Fruit fly (Drosophila melanogaster) whole organism, embryonic: ENCODE measurements around the gene COX7AL2.
A peak's percentile ranks its signal among the peaks of the same experiment; 100 is the strongest.

ENCODE experiments used
- Adf1 ChIP-seq: fragments of 200-800 bp; sonication (Bioruptor generic); IDR thresholded peaks from 2 replicates; pipeline ENCODE4 v1.3.6; 2022; ENCODE audit warnings: missing biosample characterization, missing genetic modification characterization
- Antp ChIP-seq: fragments of 200-800 bp; sonication (Bioruptor generic); optimal IDR thresholded peaks from 3 replicates; lab custom pipeline; 2016; ENCODE audit warnings: missing biosample characterization, missing genetic modification characterization
- B-H2 ChIP-seq: fragments of 200-800 bp; sonication (Bioruptor generic); optimal IDR thresholded peaks from 2 replicates; lab custom pipeline; 2018; ENCODE audit warnings: missing biosample characterization, mild to moderate bottlenecking, missing genetic modification characterization
- Bdp1 ChIP-seq: fragments of 200-800 bp; sonication (Bioruptor generic); optimal IDR thresholded peaks from 3 replicates; lab custom pipeline; 2016; ENCODE audit warnings: missing biosample characterization, missing genetic modification characterization
- Bgb ChIP-seq: fragments of 200-800 bp; sonication (Bioruptor generic); IDR thresholded peaks from 2 replicates; pipeline ENCODE4 v1.3.6; 2022; ENCODE audit warnings: missing biosample characterization, missing genetic modification characterization; ENCODE audit not compliant: partially characterized antibody
- Blimp-1 ChIP-seq: fragments of 200-800 bp; sonication (Bioruptor generic); optimal IDR thresholded peaks from 3 replicates; lab custom pipeline; 2018; ENCODE audit warnings: missing biosample characterization, missing genetic modification characterization, mild to moderate bottlenecking, moderate library complexity, missing genetic modification reagents
- CG1024 ChIP-seq: fragments of 200-800 bp; sonication (Bioruptor generic); IDR thresholded peaks from 2 replicates; pipeline ENCODE4 v1.3.6; 2022; ENCODE audit warnings: missing biosample characterization, missing genetic modification characterization
- CG10543 ChIP-seq: fragments of 200-800 bp; sonication (Bioruptor generic); optimal IDR thresholded peaks from 3 replicates; lab custom pipeline; 2017; ENCODE audit warnings: missing biosample characterization, mild to moderate bottlenecking, missing genetic modification characterization, moderate library complexity
- CG11560 ChIP-seq: fragments of 200-800 bp; sonication (Bioruptor generic); IDR thresholded peaks from 3 replicates; pipeline ENCODE4 v1.3.6; 2022; ENCODE audit warnings: missing biosample characterization, missing genetic modification characterization
- CG15514 ChIP-seq: fragments of 200-800 bp; sonication (Bioruptor generic); optimal IDR thresholded peaks from 3 replicates; lab custom pipeline; 2017; ENCODE audit warnings: missing biosample characterization, missing genetic modification characterization, mild to moderate bottlenecking, moderate library complexity, missing genetic modification reagents
- CG16813 ChIP-seq: fragments of 200-800 bp; sonication (Bioruptor generic); IDR thresholded peaks from 3 replicates; pipeline ENCODE4 v1.3.6; 2022; ENCODE audit warnings: missing biosample characterization, missing genetic modification characterization; ENCODE audit not compliant: partially characterized antibody
- CG16863 ChIP-seq: fragments of 200-800 bp; sonication (Bioruptor generic); optimal IDR thresholded peaks from 3 replicates; lab custom pipeline; 2016; ENCODE audit warnings: missing biosample characterization, missing genetic modification characterization
- CG2712 ChIP-seq: fragments of 200-800 bp; optimal IDR thresholded peaks from 3 replicates; lab custom pipeline; 2019; ENCODE audit warnings: missing biosample characterization, mild to moderate bottlenecking, missing genetic modification characterization, moderate library complexity
- CG2875 ChIP-seq: fragments of 200-800 bp; sonication (Bioruptor generic); optimal IDR thresholded peaks from 2 replicates; lab custom pipeline; 2017; ENCODE audit warnings: missing biosample characterization, mild to moderate bottlenecking, missing genetic modification characterization, missing genetic modification reagents
- CG34376 ChIP-seq: fragments of 200-800 bp; sonication (Bioruptor generic); optimal IDR thresholded peaks from 2 replicates; lab custom pipeline; 2018; ENCODE audit warnings: missing biosample characterization, mild to moderate bottlenecking, missing genetic modification characterization
- CG4360 ChIP-seq: fragments of 200-800 bp; sonication (Bioruptor generic); IDR thresholded peaks from 2 replicates; pipeline ENCODE4 v1.3.6; 2022; ENCODE audit warnings: missing biosample characterization, missing genetic modification characterization
- CG4707 ChIP-seq: fragments of 200-800 bp; sonication (Bioruptor generic); optimal IDR thresholded peaks from 2 replicates; lab custom pipeline; 2018; ENCODE audit warnings: missing biosample characterization, mild to moderate bottlenecking, missing genetic modification characterization, moderate library complexity
- CHES-1-like ChIP-seq: fragments of 200-800 bp; sonication (Bioruptor generic); optimal IDR thresholded peaks from 2 replicates; lab custom pipeline; 2016; ENCODE audit warnings: missing biosample characterization, missing genetic modification characterization
- Deaf1 ChIP-seq: fragments of 200-800 bp; optimal IDR thresholded peaks from 3 replicates; lab custom pipeline; 2019; ENCODE audit warnings: missing biosample characterization, mild to moderate bottlenecking, missing genetic modification characterization, moderate library complexity
- Dek ChIP-seq: fragments of 200-800 bp; sonication (Bioruptor generic); optimal IDR thresholded peaks from 3 replicates; lab custom pipeline; 2019; ENCODE audit warnings: missing biosample characterization, mild to moderate bottlenecking, missing genetic modification characterization, moderate library complexity
- Eip74EF ChIP-seq, 2 experiments: fragments of 200-800 bp in 1 of 2; fragments of >200 bp in 1 of 2; sonication (Bioruptor generic) in 1 of 2; optimal IDR thresholded peaks; 2 replicates each; lab custom pipeline; 2017 to 2019; ENCODE audit warnings: missing biosample characterization in 2 of 2, missing genetic modification characterization in 2 of 2, mild to moderate bottlenecking in 1 of 2, moderate library complexity in 1 of 2
- Hr51 ChIP-seq, 2 experiments: fragments of 200-800 bp; sonication (Bioruptor generic); optimal IDR thresholded peaks; 2 replicates in 1 of 2; 3 replicates in 1 of 2; lab custom pipeline; 2016 to 2018; ENCODE audit warnings: missing biosample characterization in 2 of 2, missing genetic modification characterization in 2 of 2, mild to moderate bottlenecking in 1 of 2, moderate library complexity in 1 of 2
- MESR4 ChIP-seq: fragments of 200-800 bp; sonication (Bioruptor generic); optimal IDR thresholded peaks from 2 replicates; lab custom pipeline; 2018; ENCODE audit warnings: missing biosample characterization, mild to moderate bottlenecking, missing genetic modification characterization, moderate library complexity
- Med ChIP-seq: fragments of 200-800 bp; sonication (Bioruptor generic); peaks from one replicate; lab custom pipeline; 2016; ENCODE audit warnings: missing biosample characterization, missing genetic modification characterization, mild to moderate bottlenecking, inconsistent platforms, moderate library complexity
- Nf-YB ChIP-seq: fragments of 200-800 bp; sonication (Bioruptor generic); optimal IDR thresholded peaks from 3 replicates; lab custom pipeline; 2019; ENCODE audit warnings: missing biosample characterization, mild to moderate bottlenecking, missing genetic modification characterization, moderate library complexity
- Pdp1 ChIP-seq, 2 experiments: fragments of 200-800 bp; sonication (Bioruptor generic); optimal IDR thresholded peaks; 3 replicates each; lab custom pipeline; 2016; ENCODE audit warnings: missing biosample characterization in 2 of 2, missing genetic modification characterization in 2 of 2, mild to moderate bottlenecking in 1 of 2, moderate library complexity in 1 of 2
- Rfx ChIP-seq: fragments of 200-800 bp; sonication (Bioruptor generic); IDR thresholded peaks from 2 replicates; pipeline ENCODE4 v1.3.6; 2022; ENCODE audit warnings: missing biosample characterization, missing genetic modification characterization
- Spps ChIP-seq: fragments of 200-800 bp; sonication (Bioruptor generic); optimal IDR thresholded peaks from 2 replicates; lab custom pipeline; 2018; ENCODE audit warnings: missing biosample characterization, mild to moderate bottlenecking, missing genetic modification characterization
- bcd ChIP-seq: fragments of 200-800 bp; sonication (Bioruptor generic); optimal IDR thresholded peaks from 2 replicates; lab custom pipeline; 2017; ENCODE audit warnings: missing biosample characterization, mild to moderate bottlenecking, missing genetic modification characterization
- bsh ChIP-seq, 2 experiments: fragments of 200-800 bp; sonication (Bioruptor generic); optimal IDR thresholded peaks; 2 replicates each; lab custom pipeline; 2017 to 2018; ENCODE audit warnings: mild to moderate bottlenecking in 2 of 2, missing biosample characterization in 2 of 2, missing genetic modification characterization in 2 of 2, moderate library complexity in 1 of 2
- cg ChIP-seq: fragments of 200-800 bp; sonication (Bioruptor generic); optimal IDR thresholded peaks from 3 replicates; lab custom pipeline; 2019; ENCODE audit warnings: missing biosample characterization, mild to moderate bottlenecking, missing genetic modification characterization, moderate library complexity
- chif ChIP-seq, 2 experiments: fragments of 200-800 bp; sonication (Bioruptor generic); optimal IDR thresholded peaks; 3 replicates each; lab custom pipeline; 2016; ENCODE audit warnings: missing biosample characterization in 2 of 2, missing genetic modification characterization in 2 of 2
- ci ChIP-seq: fragments of 200-800 bp; sonication (Bioruptor generic); IDR thresholded peaks from 3 replicates; pipeline ENCODE4 v1.3.6; 2022; ENCODE audit warnings: missing biosample characterization, missing genetic modification characterization
- crol ChIP-seq: fragments of 200-800 bp; sonication (Bioruptor generic); IDR thresholded peaks from 2 replicates; pipeline ENCODE4 v1.3.6; 2022; ENCODE audit warnings: missing biosample characterization, missing genetic modification characterization
- danr ChIP-seq: fragments of 200-800 bp; sonication (Bioruptor generic); IDR thresholded peaks from 2 replicates; pipeline ENCODE4 v1.3.6; 2022; ENCODE audit warnings: missing biosample characterization, missing genetic modification characterization
- dm ChIP-seq: fragments of 200-800 bp; sonication (Bioruptor generic); optimal IDR thresholded peaks from 3 replicates; lab custom pipeline; 2016; ENCODE audit warnings: missing biosample characterization, missing genetic modification characterization
- exex ChIP-seq: fragments of 200-800 bp; sonication (Bioruptor generic); optimal IDR thresholded peaks from 4 replicates; lab custom pipeline; 2018; ENCODE audit warnings: missing biosample characterization, mild to moderate bottlenecking, missing genetic modification characterization, moderate library complexity
- gsb-n ChIP-seq: fragments of 200-800 bp; sonication (Bioruptor generic); optimal IDR thresholded peaks from 3 replicates; lab custom pipeline; 2018; ENCODE audit warnings: missing biosample characterization, mild to moderate bottlenecking, missing genetic modification characterization
- mirr ChIP-seq: fragments of 200-800 bp; sonication (Bioruptor generic); optimal IDR thresholded peaks from 3 replicates; lab custom pipeline; 2018; ENCODE audit warnings: missing biosample characterization, mild to moderate bottlenecking, missing genetic modification characterization
- onecut ChIP-seq: fragments of 200-800 bp; sonication (Bioruptor generic); IDR thresholded peaks from 2 replicates; pipeline ENCODE4 v1.3.6; 2022; ENCODE audit warnings: missing biosample characterization, missing genetic modification characterization
- otp ChIP-seq: fragments of 200-800 bp; sonication (Bioruptor generic); IDR thresholded peaks from 3 replicates; pipeline ENCODE4, ENCODE4 v1.3.6; 2022; ENCODE audit warnings: missing biosample characterization, missing genetic modification characterization
- pfk ChIP-seq: fragments of 200-800 bp; sonication (Bioruptor generic); optimal IDR thresholded peaks from 2 replicates; lab custom pipeline; 2018; ENCODE audit warnings: missing biosample characterization, mild to moderate bottlenecking, missing genetic modification characterization, moderate library complexity
- sd ChIP-seq: fragments of 200-800 bp; sonication (Bioruptor generic); optimal IDR thresholded peaks from 3 replicates; lab custom pipeline; 2018; ENCODE audit warnings: missing biosample characterization, mild to moderate bottlenecking, missing genetic modification characterization, moderate library complexity
- sens ChIP-seq: fragments of 200-800 bp; sonication (Bioruptor generic); peaks from one replicate; lab custom pipeline; 2016; ENCODE audit warnings: missing biosample characterization, missing genetic modification characterization
- slbo ChIP-seq: fragments of 200-800 bp; sonication (Bioruptor generic); IDR thresholded peaks from 2 replicates; pipeline ENCODE4 v1.3.6; 2022; ENCODE audit warnings: missing biosample characterization, missing genetic modification characterization
- sqz ChIP-seq: fragments of 200-800 bp; sonication (Bioruptor generic); optimal IDR thresholded peaks from 3 replicates; lab custom pipeline; 2018; ENCODE audit warnings: missing biosample characterization, mild to moderate bottlenecking, missing genetic modification characterization
- sr ChIP-seq: fragments of 200-800 bp; sonication (Bioruptor generic); IDR thresholded peaks from 3 replicates; pipeline ENCODE4 v1.3.6; 2022; ENCODE audit warnings: missing biosample characterization, missing genetic modification characterization
- sug ChIP-seq: fragments of 200-800 bp; optimal IDR thresholded peaks from 2 replicates; lab custom pipeline; 2019; ENCODE audit warnings: missing biosample characterization, mild to moderate bottlenecking, missing genetic modification characterization, moderate library complexity
- trh ChIP-seq: fragments of 200-800 bp; sonication (Bioruptor generic); optimal IDR thresholded peaks from 2 replicates; lab custom pipeline; 2016; ENCODE audit warnings: missing biosample characterization, missing genetic modification characterization
- vvl ChIP-seq: fragments of 200-800 bp; sonication (Bioruptor generic); IDR thresholded peaks from 2 replicates; pipeline ENCODE4 v1.3.6; 2022; ENCODE audit warnings: missing biosample characterization, missing genetic modification characterization

COX7AL2 gene

dm6 chr2L:2165864-2166263 lies 31.8 kb downstream of the COX7AL2 start (continued):
- TF ChIP-seq Bgb (GFP tag; lab: Robert Waterston, UW), result peak; percentile 21; the same call in 1 of the 2 replicates
- peak; percentile 86 for TF ChIP-seq vvl (GFP tag; lab: Robert Waterston, UW)
- TF ChIP-seq cg (GFP tag; lab: Kevin White, UChicago), result peak; percentile 67
- TF ChIP-seq CG15514 (GFP tag; lab: Kevin White, UChicago), result peak; percentile 21
- TF ChIP-seq sr (GFP tag; lab: Robert Waterston, UW), result peak; percentile 71; the same call in 2 of the 3 replicates
- TF ChIP-seq CG16813 (GFP tag; lab: Robert Waterston, UW), result no peak
- no peak for TF ChIP-seq Bdp1 (GFP tag; lab: Kevin White, UChicago)
- peak; percentile 79 for TF ChIP-seq mirr (GFP tag; lab: Kevin White, UChicago)
- TF ChIP-seq bcd (GFP tag; lab: Kevin White, UChicago), result peak; percentile 27
- peak; percentile 61 for TF ChIP-seq sqz (GFP tag; lab: Kevin White, UChicago)
- no peak for TF ChIP-seq CG2712 (tag; lab: Kevin White, UChicago)
- TF ChIP-seq CG4360 (GFP tag; lab: Robert Waterston, UW), result peak; percentile 32; the same call in 1 of the 2 replicates
- peak; percentile 95 for TF ChIP-seq sd
- no peak for TF ChIP-seq Spps (tag; lab: Kevin White, UChicago)
- TF ChIP-seq CG4707 (GFP tag; lab: Kevin White, UChicago), result no peak
- no peak for TF ChIP-seq ci (GFP tag; lab: Robert Waterston, UW)
- peak; percentile 13 for TF ChIP-seq exex
- TF ChIP-seq CG1024 (GFP tag; lab: Robert Waterston, UW), result no peak
- TF ChIP-seq CG2875 (GFP tag; lab: Kevin White, UChicago), result no peak
- TF ChIP-seq otp (GFP tag; lab: Robert Waterston, UW), result no peak
- TF ChIP-seq Blimp-1 (GFP tag; lab: Kevin White, UChicago), result no peak
- TF ChIP-seq Med, result peak; percentile 87
- TF ChIP-seq CG11560 (tag; lab: Robert Waterston, UW), result no peak
- no peak for TF ChIP-seq chif (GFP tag; optimal IDR thresholded peaks at IDR 0.05; lab: Kevin White, UChicago)
- no peak for TF ChIP-seq Hr51 (GFP tag; optimal IDR thresholded peaks at IDR 0.05; lab: Kevin White, UChicago)
- no peak for TF ChIP-seq MESR4 (GFP tag; lab: Kevin White, UChicago)
- peak; percentile 65 for TF ChIP-seq Adf1 (GFP tag; lab: Robert Waterston, UW)
- no peak for TF ChIP-seq CG34376 (GFP tag; lab: Kevin White, UChicago)
- TF ChIP-seq Eip74EF (GFP tag; optimal IDR thresholded peaks at IDR 0.05; lab: Kevin White, UChicago), result peak in 1 of 2 experiments; percentile 93
- TF ChIP-seq sug (tag; lab: Kevin White, UChicago), result peak; percentile 56
- TF ChIP-seq dm (GFP tag; lab: Kevin White, UChicago), result no peak
- peak; percentile 97 for TF ChIP-seq crol (GFP tag; lab: Robert Waterston, UW)
- TF ChIP-seq Pdp1 (GFP tag; optimal IDR thresholded peaks at IDR 0.05; lab: Kevin White, UChicago), result peak in 1 of 2 experiments; percentile 91
- TF ChIP-seq B-H2 (GFP tag; lab: Kevin White, UChicago), result peak; percentile 42
- TF ChIP-seq danr, result no peak
- TF ChIP-seq onecut (GFP tag; lab: Robert Waterston, UW), result no peak
- peak; percentile 40 for TF ChIP-seq gsb-n (tag; lab: Kevin White, UChicago)
- peak; percentile 69 for TF ChIP-seq sens
- no peak for TF ChIP-seq CG16863 (GFP tag; lab: Kevin White, UChicago)
- no peak for TF ChIP-seq Antp (GFP tag; lab: Kevin White, UChicago)
- no peak for TF ChIP-seq CHES-1-like (GFP tag; lab: Kevin White, UChicago)
- TF ChIP-seq pfk (GFP tag; lab: Kevin White, UChicago), result no peak
- peak; percentile 34 for TF ChIP-seq Deaf1
- TF ChIP-seq slbo (GFP tag; lab: Robert Waterston, UW), result no peak
- peak; percentile 83 for TF ChIP-seq CG10543 (GFP tag; lab: Kevin White, UChicago)
- TF ChIP-seq Nf-YB (GFP tag; lab: Kevin White, UChicago), result no peak
- no peak for TF ChIP-seq Dek (tag; lab: Kevin White, UChicago)
- peak; percentile 29; the same call in 1 of the 2 replicates for TF ChIP-seq Rfx (GFP tag; lab: Robert Waterston, UW)
- peak in 1 of 2 experiments; percentile 2 for TF ChIP-seq bsh (GFP tag; optimal IDR thresholded peaks at IDR 0.05; lab: Kevin White, UChicago)
- TF ChIP-seq trh (GFP tag; lab: Kevin White, UChicago), result no peak
